Worm (Caenorhabditis elegans): ENCODE results near the gene fbxa-98.

Gene fbxa-98

DNA sequence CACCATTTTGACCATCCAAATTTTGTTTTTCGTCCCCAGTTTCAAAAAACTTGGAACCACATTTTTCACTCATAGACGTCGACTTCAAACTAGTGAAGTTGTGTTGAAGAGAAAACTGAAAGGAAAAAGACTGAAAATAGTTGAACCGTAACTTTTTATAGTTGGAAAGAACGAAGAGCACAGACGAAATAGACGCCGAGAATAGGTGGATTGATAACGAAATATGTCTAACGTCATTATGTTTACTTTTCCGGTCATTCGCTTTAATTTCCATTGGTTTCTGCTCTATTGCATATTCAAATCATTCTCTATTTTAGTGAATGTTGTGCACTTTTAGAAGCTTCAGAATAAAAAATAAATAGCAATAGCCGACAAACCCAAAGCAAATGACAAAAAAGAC is 23.5 kb upstream of the fbxa-98 start, which contains the start of gene C08F11.13:
Gene C08F11.13 (minus strand): TSS at position 138 of the 400 bp plus-strand sequence.
- TF ChIP-seq med-1 (GFP tag; optimal IDR thresholded peaks at IDR 0.05; ENCODE audit: insufficient read depth) = no peak
- TF ChIP-seq ztf-29 (GFP tag; IDR thresholded peaks at IDR 0.05) = no peak
- no peak for TF ChIP-seq cog-1 (tag; optimal IDR thresholded peaks at IDR 0.05)
- TF ChIP-seq tab-1 (GFP tag; IDR thresholded peaks at IDR 0.05) = no peak

DNA sequence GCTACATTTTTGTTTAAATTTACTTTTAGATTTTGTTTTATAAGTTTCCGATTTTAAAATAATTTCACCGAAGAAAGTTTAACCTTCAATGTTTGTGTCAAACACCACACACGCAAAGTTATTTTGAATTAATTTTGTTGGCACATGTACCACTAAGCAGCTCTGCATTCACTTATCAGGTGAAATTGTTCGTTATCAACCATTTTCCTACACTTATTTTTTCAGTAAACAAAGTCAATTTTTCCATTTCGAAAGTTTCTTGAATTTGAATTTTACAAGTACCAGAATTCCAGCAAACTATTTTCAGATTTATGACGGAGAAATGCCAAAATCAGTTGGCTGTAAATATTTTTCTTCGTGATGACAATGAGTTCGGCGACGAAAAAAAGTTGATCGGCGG is 14.0 kb upstream of the fbxa-98 start, which contains the start of gene C08F11.3:
Gene C08F11.3 (plus strand): TSS at position 301 of the 400 bp plus-strand sequence.
- TF ChIP-seq klf-2 (GFP tag; conservative IDR thresholded peaks at IDR 0.05) (no peak), ref-1 (GFP tag; conservative IDR thresholded peaks at IDR 0.05) (no peak), cog-1 (tag; optimal IDR thresholded peaks at IDR 0.05) (no peak), tab-1 (GFP tag; IDR thresholded peaks at IDR 0.05) (no peak), flt-1 (GFP tag; IDR thresholded peaks at IDR 0.05) (no peak)

DNA sequence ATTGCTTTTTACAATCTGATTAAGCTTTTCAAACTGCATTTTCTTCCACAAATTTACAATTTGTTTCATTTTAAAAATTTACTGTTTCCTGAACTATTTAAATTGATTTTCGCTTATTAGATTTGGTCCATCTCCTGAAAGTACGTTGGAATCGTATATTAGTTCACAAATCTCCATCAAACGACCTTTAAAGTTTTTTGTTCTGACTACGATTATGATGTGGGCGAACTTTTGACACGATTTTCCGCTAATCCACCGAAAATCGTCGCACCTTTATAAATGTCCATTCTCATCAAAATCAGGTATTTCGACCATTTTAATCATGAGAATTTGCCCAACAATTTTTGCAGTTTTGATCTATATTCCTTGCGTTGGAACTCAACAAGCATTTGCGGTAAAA is 9.7 kb upstream of the fbxa-98 start, which contains the start of gene C08F11.1:
Gene C08F11.1 (plus strand): TSS at position 301 of the 400 bp plus-strand sequence.
- TF ChIP-seq tab-1 (GFP tag; IDR thresholded peaks at IDR 0.05) (no peak), ref-1 (GFP tag; conservative IDR thresholded peaks at IDR 0.05) (no peak), T22C8.4 (GFP tag; IDR thresholded peaks at IDR 0.05) (no peak), flt-1 (GFP tag; IDR thresholded peaks at IDR 0.05) (no peak), med-1 (GFP tag; optimal IDR thresholded peaks at IDR 0.05; ENCODE audit: insufficient read depth) (no peak), ztf-23 (GFP tag; IDR thresholded peaks at IDR 0.05) (no peak), ztf-29 (GFP tag; IDR thresholded peaks at IDR 0.05) (no peak), cog-1 (tag; optimal IDR thresholded peaks at IDR 0.05) (no peak)

DNA sequence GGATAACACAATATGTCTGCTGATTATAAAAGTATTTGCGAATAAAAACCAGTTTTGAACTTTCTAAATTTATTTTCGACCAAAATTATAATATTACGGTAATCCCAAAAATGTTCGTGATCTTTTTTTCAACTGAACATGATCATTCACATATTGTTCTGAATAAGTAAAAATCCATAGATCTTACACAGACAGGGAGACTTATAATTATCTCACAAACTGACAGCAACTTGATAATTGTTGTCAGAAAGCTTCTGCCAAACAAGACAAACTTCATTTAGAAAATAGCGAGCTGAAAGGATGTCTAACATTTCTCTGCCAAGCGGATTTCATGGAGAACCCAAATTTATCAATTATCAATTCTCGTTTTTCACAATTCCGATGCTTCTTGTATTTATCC is 6.7 kb upstream of the fbxa-98 start, which contains the start of gene sru-21:
Gene sru-21 (plus strand): TSS at position 301 of the 400 bp plus-strand sequence.
- TF ChIP-seq med-1 (GFP tag; optimal IDR thresholded peaks at IDR 0.05; ENCODE audit: insufficient read depth) (no peak), klf-2 (GFP tag; conservative IDR thresholded peaks at IDR 0.05) (no peak), ztf-23 (GFP tag; IDR thresholded peaks at IDR 0.05) (no peak), ref-1 (GFP tag; conservative IDR thresholded peaks at IDR 0.05) (no peak), tab-1 (GFP tag; IDR thresholded peaks at IDR 0.05) (no peak), cog-1 (tag; optimal IDR thresholded peaks at IDR 0.05) (no peak), T22C8.4 (GFP tag; IDR thresholded peaks at IDR 0.05) (no peak), flt-1 (GFP tag; IDR thresholded peaks at IDR 0.05) (no peak), ztf-29 (GFP tag; IDR thresholded peaks at IDR 0.05) (no peak)

DNA sequence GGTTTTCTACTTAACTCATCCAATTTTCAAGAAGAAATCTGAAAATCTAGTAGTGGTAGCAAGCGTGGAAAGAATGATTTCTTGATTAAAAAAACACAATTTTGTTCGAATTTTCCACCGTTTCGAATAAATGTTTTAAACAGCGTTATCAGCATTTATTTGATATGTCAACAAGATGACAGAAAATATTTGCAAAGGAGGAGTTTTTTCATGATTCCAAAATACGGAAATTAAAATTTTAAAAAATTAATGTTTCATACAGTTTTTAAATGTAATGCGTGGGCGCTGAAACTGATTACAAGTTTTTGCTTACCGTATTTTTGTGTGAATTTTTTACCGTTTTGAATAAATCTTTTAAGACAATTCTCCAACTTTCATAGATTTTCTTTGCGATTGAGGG is 594 bp upstream of the fbxa-98 start:
- TF ChIP-seq ztf-29 (GFP tag; IDR thresholded peaks at IDR 0.05) (no peak), cog-1 (tag; optimal IDR thresholded peaks at IDR 0.05) (no peak), ref-1 (GFP tag; conservative IDR thresholded peaks at IDR 0.05) (no peak), med-1 (GFP tag; optimal IDR thresholded peaks at IDR 0.05; ENCODE audit: insufficient read depth) (no peak), ztf-23 (GFP tag; IDR thresholded peaks at IDR 0.05) (no peak), klf-2 (GFP tag; conservative IDR thresholded peaks at IDR 0.05) (no peak), flt-1 (GFP tag; IDR thresholded peaks at IDR 0.05) (no peak), tab-1 (GFP tag; IDR thresholded peaks at IDR 0.05) (no peak), T22C8.4 (GFP tag; IDR thresholded peaks at IDR 0.05) (no peak)

DNA sequence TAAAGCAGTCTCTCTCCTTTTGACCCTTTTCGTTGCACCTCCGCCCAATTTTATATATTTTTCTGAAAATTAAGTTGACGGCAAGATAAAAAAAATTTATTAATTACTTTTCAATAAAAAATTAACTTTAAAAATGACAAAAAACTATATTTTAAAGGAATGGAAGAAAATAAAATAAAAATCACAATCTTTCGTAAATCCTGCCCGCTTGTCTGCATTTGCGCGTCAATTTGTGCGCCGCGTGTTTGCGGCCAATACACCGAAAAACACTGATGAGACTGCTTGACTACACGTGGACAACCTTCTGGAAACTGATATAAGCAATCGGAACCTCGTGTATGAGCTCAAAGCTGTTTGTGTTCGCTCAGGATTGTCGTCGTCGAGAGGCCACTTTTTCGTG is 3.8 kb downstream of the fbxa-98 start, which contains the start of gene C08F11.7:
Gene C08F11.7 (plus strand): TSS at position 301 of the 400 bp plus-strand sequence.
- TF ChIP-seq klf-2 (GFP tag; conservative IDR thresholded peaks at IDR 0.05) (no peak), ztf-23 (GFP tag; IDR thresholded peaks at IDR 0.05) (no peak), cog-1 (tag; optimal IDR thresholded peaks at IDR 0.05) (no peak), ztf-29 (GFP tag; IDR thresholded peaks at IDR 0.05) (no peak), T22C8.4 (GFP tag; IDR thresholded peaks at IDR 0.05) (no peak), flt-1 (GFP tag; IDR thresholded peaks at IDR 0.05) (no peak), tab-1 (GFP tag; IDR thresholded peaks at IDR 0.05) (no peak), med-1 (GFP tag; optimal IDR thresholded peaks at IDR 0.05; ENCODE audit: insufficient read depth) (no peak), ref-1 (GFP tag; conservative IDR thresholded peaks at IDR 0.05) (no peak)

DNA sequence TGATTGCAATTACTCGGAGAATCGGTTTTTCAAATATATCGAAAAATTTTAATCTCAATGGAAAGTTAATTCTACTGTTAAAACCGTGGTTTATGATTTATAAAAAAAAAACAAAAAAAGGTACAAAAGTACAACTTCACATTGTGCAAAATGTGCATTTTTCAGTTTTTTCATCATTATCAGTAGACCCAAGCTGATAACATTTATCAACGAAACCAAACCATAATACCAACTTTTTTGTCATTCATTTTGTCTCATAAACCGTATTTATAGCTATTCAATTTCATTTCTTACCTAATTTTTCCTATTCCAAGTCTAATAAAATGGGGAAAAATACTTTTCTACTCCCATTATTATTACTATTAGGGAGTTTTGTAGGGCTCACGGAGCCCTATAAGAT is 5.8 kb downstream of the fbxa-98 start, which contains the start of gene ugt-22:
Gene ugt-22 (plus strand): TSS at position 234 of the 400 bp plus-strand sequence.
- TF ChIP-seq klf-2 (GFP tag; conservative IDR thresholded peaks at IDR 0.05) = no peak
- TF ChIP-seq ref-1 (GFP tag; conservative IDR thresholded peaks at IDR 0.05) = no peak
- TF ChIP-seq ztf-23 (GFP tag; IDR thresholded peaks at IDR 0.05) = no peak
- no peak for TF ChIP-seq tab-1 (GFP tag; IDR thresholded peaks at IDR 0.05)
- TF ChIP-seq cog-1 (tag; optimal IDR thresholded peaks at IDR 0.05) = no peak
- TF ChIP-seq T22C8.4 (GFP tag; IDR thresholded peaks at IDR 0.05) = no peak
- TF ChIP-seq ztf-29 (GFP tag; IDR thresholded peaks at IDR 0.05) = no peak
- TF ChIP-seq med-1 (GFP tag; optimal IDR thresholded peaks at IDR 0.05; ENCODE audit: insufficient read depth) = no peak
- no peak for TF ChIP-seq flt-1 (GFP tag; IDR thresholded peaks at IDR 0.05)

DNA sequence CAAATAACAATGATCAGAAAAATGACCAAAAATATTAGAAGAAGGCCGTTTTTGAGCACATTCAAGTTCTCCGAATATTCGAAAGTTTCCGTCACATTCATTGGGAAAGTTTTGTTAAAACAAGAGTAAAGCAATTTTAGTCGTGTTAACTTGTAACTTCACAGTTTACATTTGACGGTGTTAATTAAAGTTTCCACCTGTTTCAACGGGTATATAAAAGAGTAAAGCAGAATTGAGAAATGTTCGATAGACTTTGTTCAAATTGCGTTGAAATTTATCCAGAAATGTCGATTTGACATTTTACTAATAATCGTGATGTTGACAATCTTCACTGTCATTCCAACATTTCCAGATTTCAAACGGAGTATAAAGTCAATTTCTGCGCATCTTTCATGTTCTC is 12.6 kb downstream of the fbxa-98 start, which contains the start of gene srz-29:
Gene srz-29 (minus strand): TSS at position 101 of the 400 bp plus-strand sequence.
- TF ChIP-seq flt-1 (GFP tag; IDR thresholded peaks at IDR 0.05) (no peak), med-1 (GFP tag; optimal IDR thresholded peaks at IDR 0.05; ENCODE audit: insufficient read depth) (no peak), T22C8.4 (GFP tag; IDR thresholded peaks at IDR 0.05) (no peak), ref-1 (GFP tag; conservative IDR thresholded peaks at IDR 0.05) (no peak), klf-2 (GFP tag; conservative IDR thresholded peaks at IDR 0.05) (no peak)

DNA sequence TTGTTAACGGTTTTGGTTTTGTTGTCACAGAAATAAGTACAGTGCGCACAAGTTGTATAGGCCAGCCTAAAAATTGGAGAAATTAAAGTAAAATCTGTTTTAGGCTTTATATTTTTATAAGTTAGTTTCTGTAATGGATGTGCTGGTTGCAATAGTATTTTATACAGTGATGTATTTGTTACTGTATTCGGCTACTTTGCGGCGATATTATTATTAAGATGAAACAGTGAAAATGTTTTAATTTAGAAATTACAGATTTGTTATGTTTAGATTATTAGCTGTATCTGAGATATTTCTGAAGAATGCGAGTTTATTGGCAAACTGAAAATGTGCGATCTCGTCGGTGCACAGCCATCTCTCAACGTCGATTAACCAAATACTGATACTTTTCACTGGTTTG is 14.4 kb downstream of the fbxa-98 start, which contains the start of gene ule-4:
Gene ule-4 (minus strand): TSS at position 101 of the 400 bp plus-strand sequence.
- no peak for TF ChIP-seq cog-1 (tag; optimal IDR thresholded peaks at IDR 0.05)
- TF ChIP-seq ztf-23 (GFP tag; IDR thresholded peaks at IDR 0.05) = no peak
- no peak for TF ChIP-seq ref-1 (GFP tag; conservative IDR thresholded peaks at IDR 0.05)
- TF ChIP-seq flt-1 (GFP tag; IDR thresholded peaks at IDR 0.05) = no peak
- TF ChIP-seq klf-2 (GFP tag; conservative IDR thresholded peaks at IDR 0.05) = no peak
- TF ChIP-seq tab-1 (GFP tag; IDR thresholded peaks at IDR 0.05) = no peak
- TF ChIP-seq ztf-29 (GFP tag; IDR thresholded peaks at IDR 0.05) = no peak
- no peak for TF ChIP-seq T22C8.4 (GFP tag; IDR thresholded peaks at IDR 0.05)
- no peak for TF ChIP-seq med-1 (GFP tag; optimal IDR thresholded peaks at IDR 0.05; ENCODE audit: insufficient read depth)

DNA sequence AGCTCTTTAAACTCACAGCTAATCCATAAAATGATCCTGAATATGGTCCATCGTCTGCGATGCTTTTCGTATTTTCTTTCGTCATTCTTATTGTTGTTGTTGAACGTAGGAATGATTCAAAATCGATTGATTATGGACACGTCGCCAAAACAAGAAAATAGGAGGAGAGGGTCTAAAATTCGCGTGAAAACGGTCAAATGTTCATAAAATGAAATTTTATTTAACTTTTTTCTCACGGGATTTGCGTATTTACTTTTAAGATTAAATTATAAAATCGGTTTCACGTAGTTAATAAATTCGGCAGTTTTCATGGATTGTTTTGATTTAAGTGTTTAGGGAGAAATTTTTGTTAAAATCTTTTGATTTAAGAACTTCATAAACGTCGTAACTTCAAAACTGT is 15.9 kb downstream of the fbxa-98 start, which contains the start of gene C08F11.10:
Gene C08F11.10 (minus strand): TSS at position 101 of the 400 bp plus-strand sequence.
- TF ChIP-seq cog-1 (tag; optimal IDR thresholded peaks at IDR 0.05) (no peak), ref-1 (GFP tag; conservative IDR thresholded peaks at IDR 0.05) (no peak), klf-2 (GFP tag; conservative IDR thresholded peaks at IDR 0.05) (no peak), tab-1 (GFP tag; IDR thresholded peaks at IDR 0.05) (no peak), ztf-29 (GFP tag; IDR thresholded peaks at IDR 0.05) (no peak), med-1 (GFP tag; optimal IDR thresholded peaks at IDR 0.05; ENCODE audit: insufficient read depth) (no peak), ztf-23 (GFP tag; IDR thresholded peaks at IDR 0.05) (no peak), T22C8.4 (GFP tag; IDR thresholded peaks at IDR 0.05) (no peak), flt-1 (GFP tag; IDR thresholded peaks at IDR 0.05) (no peak)
